Fruit fly (Drosophila melanogaster): Measurements from ENCODE around the gene CG12506.

Gene CG12506

dm6 chr2L:740031-740430, 33.3 kb upstream of the CG12506 start (continued):
- TF ChIP-seq sens (GFP tag) = peak; percentile 80
- TF ChIP-seq CG16813 (GFP tag; IDR thresholded peaks at IDR 0.05; ENCODE audit: partially characterized antibody) = peak; percentile 28; the same call in 1 of the 3 replicates
- no peak for TF ChIP-seq sd (tag; optimal IDR thresholded peaks at IDR 0.05)
- TF ChIP-seq CG12659 (GFP tag; optimal IDR thresholded peaks at IDR 0.05) = peak; percentile 11
- TF ChIP-seq CG32772 (GFP tag; IDR thresholded peaks at IDR 0.05) = no peak
- TF ChIP-seq fru (optimal IDR thresholded peaks at IDR 0.05) = no peak
- peak; percentile 65 for TF ChIP-seq Rfx (GFP tag; IDR thresholded peaks at IDR 0.05)
- no peak for TF ChIP-seq fu2 (GFP tag; optimal IDR thresholded peaks at IDR 0.05)
- TF ChIP-seq grau (tag; optimal IDR thresholded peaks at IDR 0.05) = peak; percentile 17
- TF ChIP-seq salm (tag; optimal IDR thresholded peaks at IDR 0.05) = no peak
- TF ChIP-seq CG13123 (GFP tag; optimal IDR thresholded peaks at IDR 0.05) = no peak
- no peak for TF ChIP-seq eve (GFP tag; optimal IDR thresholded peaks at IDR 0.05)
- peak; percentile 81 for TF ChIP-seq Ets65A (GFP tag)
- peak; percentile 17 for TF ChIP-seq CG15696 (tag; optimal IDR thresholded peaks at IDR 0.05)
- no peak for TF ChIP-seq CG11695 (GFP tag; IDR thresholded peaks at IDR 0.05)
- TF ChIP-seq dysf (GFP tag; IDR thresholded peaks at IDR 0.05) = peak; percentile 37; the same call in 1 of the 3 replicates
- no peak for TF ChIP-seq tap (tag; optimal IDR thresholded peaks at IDR 0.05)
- no peak for TF ChIP-seq CG12155 (GFP tag; optimal IDR thresholded peaks at IDR 0.05)
- no peak for TF ChIP-seq sc (optimal IDR thresholded peaks at IDR 0.05)
- no peak for TF ChIP-seq sc (GFP tag; optimal IDR thresholded peaks at IDR 0.05)
- TF ChIP-seq Six4 (GFP tag; optimal IDR thresholded peaks at IDR 0.05) = no peak
- TF ChIP-seq CG14860 (GFP tag; IDR thresholded peaks at IDR 0.05; ENCODE audit: partially characterized antibody) = 0 out of 3 replicates have a peak, but pooled peaks have one; percentile 35
- TF ChIP-seq CG15011 (GFP tag; optimal IDR thresholded peaks at IDR 0.05) = no peak
- TF ChIP-seq nerfin-1 (tag; optimal IDR thresholded peaks at IDR 0.05) = no peak
- TF ChIP-seq CG33213 (GFP tag; optimal IDR thresholded peaks at IDR 0.05) = no peak
- peak; percentile 37; the same call in 1 of the 2 replicates for TF ChIP-seq vvl (GFP tag; IDR thresholded peaks at IDR 0.05)
- TF ChIP-seq pros (GFP tag; optimal IDR thresholded peaks at IDR 0.05) = no peak
- TF ChIP-seq knrl (GFP tag; IDR thresholded peaks at IDR 0.05; ENCODE audit: partially characterized antibody) = peak; percentile 64; the same call in 2 of the 3 replicates
- TF ChIP-seq NfI (GFP tag; optimal IDR thresholded peaks at IDR 0.05) = peak; percentile 1
- no peak for TF ChIP-seq crc (GFP tag; optimal IDR thresholded peaks at IDR 0.05)
- peak; percentile 24; the same call in 1 of the 2 replicates for TF ChIP-seq CG14667 (GFP tag; IDR thresholded peaks at IDR 0.05)
- TF ChIP-seq Scr (GFP tag; IDR thresholded peaks at IDR 0.05; ENCODE audit: partially characterized antibody) = peak; percentile 15; the same call in 1 of the 2 replicates
- TF ChIP-seq Poxn (GFP tag; IDR thresholded peaks at IDR 0.05) = no peak
- peak; percentile 61 for TF ChIP-seq abd-A (tag; optimal IDR thresholded peaks at IDR 0.05)
- no peak for TF ChIP-seq exex (tag; optimal IDR thresholded peaks at IDR 0.05)
- no peak for TF ChIP-seq shn (GFP tag; optimal IDR thresholded peaks at IDR 0.05)
- no peak for TF ChIP-seq CG1602 (GFP tag; optimal IDR thresholded peaks at IDR 0.05)
- no peak for TF ChIP-seq cas (GFP tag; IDR thresholded peaks at IDR 0.05)
- TF ChIP-seq ash1 (GFP tag; optimal IDR thresholded peaks at IDR 0.05) = no peak
- no peak for TF ChIP-seq Fer1 (GFP tag; optimal IDR thresholded peaks at IDR 0.05)
- TF ChIP-seq nom (GFP tag; optimal IDR thresholded peaks at IDR 0.05) = no peak
- no peak for TF ChIP-seq YL-1 (GFP tag; optimal IDR thresholded peaks at IDR 0.05)
- TF ChIP-seq Atf6 (GFP tag; IDR thresholded peaks at IDR 0.05) = no peak
- TF ChIP-seq CG1792 (GFP tag; optimal IDR thresholded peaks at IDR 0.05) = no peak
- no peak for TF ChIP-seq maf-S (GFP tag; optimal IDR thresholded peaks at IDR 0.05)
- no peak for TF ChIP-seq CG10366 (GFP tag; IDR thresholded peaks at IDR 0.05)
- no peak for TF ChIP-seq CG16863 (GFP tag; optimal IDR thresholded peaks at IDR 0.05)
- TF ChIP-seq lov (optimal IDR thresholded peaks at IDR 0.05) = no peak
- no peak for TF ChIP-seq lov (GFP tag; IDR thresholded peaks at IDR 0.05)
- no peak for TF ChIP-seq GATAe (GFP tag; conservative IDR thresholded peaks at IDR 0.05)
- TF ChIP-seq cato (GFP tag; optimal IDR thresholded peaks at IDR 0.05; ENCODE audit: borderline replicate concordance) = no peak
- peak; percentile 56 for TF ChIP-seq amos (GFP tag; IDR thresholded peaks at IDR 0.05; ENCODE audit: partially characterized antibody)
